Fruit fly (Drosophila melanogaster) whole organism, wandering third instar larva: ENCODE results near the gene CG31221.

Experiments used
- CG32264 ChIP-seq: fragments of 200-800 bp; sonication (Bioruptor generic); optimal IDR thresholded peaks from 2 replicates; lab custom pipeline; 2016; ENCODE audit warnings: missing biosample characterization, missing genetic modification characterization
- CG9705 ChIP-seq: fragments of 200-800 bp; sonication (Bioruptor generic); optimal IDR thresholded peaks from 2 replicates; lab custom pipeline; 2018; ENCODE audit warnings: missing biosample characterization, mild to moderate bottlenecking, missing genetic modification characterization
- N ChIP-seq: fragments of >200 bp; optimal IDR thresholded peaks from 2 replicates; lab custom pipeline; 2018; ENCODE audit warnings: missing biosample characterization, missing external identifiers, missing genetic modification characterization
- Rel ChIP-seq, 2 experiments: fragments of 200-800 bp; sonication (Bioruptor generic) in 1 of 2; optimal IDR thresholded peaks; 2 replicates in 1 of 2; 3 replicates in 1 of 2; lab custom pipeline; 2016 to 2019; ENCODE audit warnings: mild to moderate bottlenecking in 2 of 2, missing biosample characterization in 2 of 2, missing genetic modification characterization in 2 of 2, moderate library complexity in 1 of 2
- Sp1 ChIP-seq: fragments of 200-800 bp; sonication (Bioruptor generic); optimal IDR thresholded peaks from 3 replicates; lab custom pipeline; 2019; ENCODE audit warnings: missing biosample characterization, mild to moderate bottlenecking, missing genetic modification characterization, moderate library complexity
- dl ChIP-seq, 2 experiments: fragments of 175-275, 200-275 bp in 1 of 2; fragments of 200-275 bp in 1 of 2; sonication (Bioruptor generic); optimal IDR thresholded peaks; lab custom pipeline; 2018; ENCODE audit warnings: mild to moderate bottlenecking in 2 of 2, missing biosample characterization in 2 of 2, missing genetic modification characterization in 2 of 2, moderate library complexity in 2 of 2; ENCODE audit not compliant: partially characterized antibody in 2 of 2, insufficient read depth in 1 of 2
- dsf ChIP-seq: sonication (Bioruptor generic); optimal IDR thresholded peaks from 2 replicates; lab custom pipeline; 2016; ENCODE audit warnings: missing biosample characterization, missing genetic modification characterization, borderline replicate concordance
- h ChIP-seq: fragments of 200-800 bp; sonication (Bioruptor generic); optimal IDR thresholded peaks from 3 replicates; lab custom pipeline; 2016; ENCODE audit warnings: missing biosample characterization, mild to moderate bottlenecking, missing genetic modification characterization
- pan ChIP-seq: fragments of >200 bp; optimal IDR thresholded peaks from 2 replicates; lab custom pipeline; 2017
- psq ChIP-seq: fragments of 200-800 bp; sonication (Bioruptor generic); optimal IDR thresholded peaks from 3 replicates; lab custom pipeline; 2017; ENCODE audit warnings: missing biosample characterization, mild to moderate bottlenecking, missing genetic modification characterization, moderate library complexity
- tai ChIP-seq: sonication (Bioruptor generic); optimal IDR thresholded peaks from 2 replicates; lab custom pipeline; 2016; ENCODE audit warnings: missing biosample characterization, missing genetic modification characterization
- woc ChIP-seq: sonication (Bioruptor generic); optimal IDR thresholded peaks from 2 replicates; lab custom pipeline; 2016; ENCODE audit warnings: missing biosample characterization, mild to moderate bottlenecking, missing genetic modification characterization

- no peak for TF ChIP-seq h (GFP tag; lab: Kevin White, UChicago)
- TF ChIP-seq psq = no peak
- no peak for TF ChIP-seq dsf (GFP tag; lab: Kevin White, UChicago)
- TF ChIP-seq dl (GFP tag; optimal IDR thresholded peaks at IDR 0.05; lab: Kevin White, UChicago; ENCODE audit: insufficient read depth in 1 of 2, partially characterized antibody in 2 of 2) = no peak
- no peak for TF ChIP-seq CG9705 (GFP tag; lab: Kevin White, UChicago)
- TF ChIP-seq N (GFP tag; lab: Kevin White, UChicago) = no peak
- TF ChIP-seq tai = no peak
- TF ChIP-seq CG32264 = no peak
- TF ChIP-seq pan = no peak
- TF ChIP-seq woc (GFP tag; lab: Kevin White, UChicago) = no peak
- TF ChIP-seq Sp1 = no peak
- no peak for TF ChIP-seq Rel (GFP tag; optimal IDR thresholded peaks at IDR 0.05; lab: Kevin White, UChicago)
- no peak for TF ChIP-seq Rel (tag; optimal IDR thresholded peaks at IDR 0.05; lab: Kevin White, UChicago)
Measured at dm6 chr3R:19492400-19492799, 79.9 kb downstream of the CG31221 start.
